Fruit fly (Drosophila melanogaster): ENCODE results near the gene CG34273.

Gene CG34273

dm6 chr3R:14469724-14470123, 47.1 kb upstream of the CG34273 start (continued):
- TF ChIP-seq Drgx (GFP tag; IDR thresholded peaks at IDR 0.05) (peak; percentile 78), scrt (GFP tag; optimal IDR thresholded peaks at IDR 0.05) (no peak), Dad (GFP tag; optimal IDR thresholded peaks at IDR 0.05) (no peak), Stat92E (GFP tag; optimal IDR thresholded peaks at IDR 0.05) (peak in 1 of 3 experiments; percentile 15), az2 (GFP tag; optimal IDR thresholded peaks at IDR 0.05) (peak; percentile 59), CG17328 (GFP tag; IDR thresholded peaks at IDR 0.05) (peak; percentile 56; the same call in 1 of the 2 replicates), slp2 (GFP tag; optimal IDR thresholded peaks at IDR 0.05) (no peak), CG31388 (GFP tag; optimal IDR thresholded peaks at IDR 0.05) (no peak), CG18476 (GFP tag; optimal IDR thresholded peaks at IDR 0.05) (peak; percentile 28), nmo (GFP tag; optimal IDR thresholded peaks at IDR 0.05) (peak; percentile 77), prd (optimal IDR thresholded peaks at IDR 0.05) (no peak), prd (GFP tag; IDR thresholded peaks at IDR 0.05) (peak; percentile 78), stc (GFP tag; IDR thresholded peaks at IDR 0.05) (peak; percentile 46; the same call in 1 of the 2 replicates), CG33213 (GFP tag; optimal IDR thresholded peaks at IDR 0.05) (no peak), grn (GFP tag; optimal IDR thresholded peaks at IDR 0.05) (no peak), CkIIα-i1 (GFP tag; IDR thresholded peaks at IDR 0.05) (no peak), row (GFP tag; IDR thresholded peaks at IDR 0.05) (peak; percentile 80), CG1792 (GFP tag; optimal IDR thresholded peaks at IDR 0.05) (no peak), lov (optimal IDR thresholded peaks at IDR 0.05) (no peak), lov (GFP tag; IDR thresholded peaks at IDR 0.05) (0 out of 3 replicates have a peak, but pooled peaks have one; percentile 47), CG33557 (GFP tag; optimal IDR thresholded peaks at IDR 0.05) (peak; percentile 52), CG17912 (GFP tag; optimal IDR thresholded peaks at IDR 0.05) (no peak), hb (GFP tag; IDR thresholded peaks at IDR 0.05; ENCODE audit: partially characterized antibody) (no peak), CrebB (tag; optimal IDR thresholded peaks at IDR 0.05) (no peak), CG10267 (tag; optimal IDR thresholded peaks at IDR 0.05) (peak; percentile 75), abd-A (tag; optimal IDR thresholded peaks at IDR 0.05) (no peak), BtbVII (GFP tag; optimal IDR thresholded peaks at IDR 0.05) (peak; percentile 52), CG8924 (tag; optimal IDR thresholded peaks at IDR 0.05) (peak; percentile 74), Tbp (GFP tag; optimal IDR thresholded peaks at IDR 0.05) (no peak), ham (GFP tag; IDR thresholded peaks at IDR 0.05) (no peak), mld (GFP tag; IDR thresholded peaks at IDR 0.05; ENCODE audit: partially characterized antibody) (no peak), so (GFP tag; IDR thresholded peaks at IDR 0.05) (peak; percentile 74; the same call in 2 of the 3 replicates), hth (optimal IDR thresholded peaks at IDR 0.05) (no peak), unc-4 (GFP tag; IDR thresholded peaks at IDR 0.05; ENCODE audit: partially characterized antibody) (no peak), cwo (GFP tag; optimal IDR thresholded peaks at IDR 0.05) (peak; percentile 20), bcd (GFP tag; optimal IDR thresholded peaks at IDR 0.05) (peak; percentile 53), pita (GFP tag; optimal IDR thresholded peaks at IDR 0.05) (no peak), CG4617 (GFP tag; optimal IDR thresholded peaks at IDR 0.05; ENCODE audit: borderline replicate concordance) (no peak), en (GFP tag; optimal IDR thresholded peaks at IDR 0.05) (no peak), mirr (GFP tag; optimal IDR thresholded peaks at IDR 0.05) (no peak), HLHmδ (GFP tag; optimal IDR thresholded peaks at IDR 0.05) (no peak), YL-1 (GFP tag; optimal IDR thresholded peaks at IDR 0.05) (no peak), pb (GFP tag; optimal IDR thresholded peaks at IDR 0.05) (no peak), CG7357 (GFP tag; IDR thresholded peaks at IDR 0.05) (0 out of 3 replicates have a peak, but pooled peaks have one; percentile 37), CG30431 (GFP tag; optimal IDR thresholded peaks at IDR 0.05) (peak; percentile 37), CG1832 (GFP tag; optimal IDR thresholded peaks at IDR 0.05) (no peak), sens (GFP tag) (peak; percentile 91), CG6175 (GFP tag; IDR thresholded peaks at IDR 0.05) (no peak), eyg (GFP tag; optimal IDR thresholded peaks at IDR 0.05) (no peak), odd (GFP tag; optimal IDR thresholded peaks at IDR 0.05) (peak; percentile 58), CG32532 (GFP tag; IDR thresholded peaks at IDR 0.05) (no peak), dm (GFP tag; optimal IDR thresholded peaks at IDR 0.05) (no peak)
